Fruit fly (Drosophila melanogaster) whole organism, wandering third instar larva: Measurements from ENCODE around the gene Obp83a.

ENCODE experiments used
- CG32264 ChIP-seq: fragments of 200-800 bp; sonication (Bioruptor generic); optimal IDR thresholded peaks from 2 replicates; lab custom pipeline; 2016; ENCODE audit warnings: missing biosample characterization, missing genetic modification characterization
- CG9705 ChIP-seq: fragments of 200-800 bp; sonication (Bioruptor generic); optimal IDR thresholded peaks from 2 replicates; lab custom pipeline; 2018; ENCODE audit warnings: missing biosample characterization, mild to moderate bottlenecking, missing genetic modification characterization
- Dfd ChIP-seq: fragments of >200 bp; optimal IDR thresholded peaks from 2 replicates; lab custom pipeline; 2017; ENCODE audit warnings: missing biosample characterization, missing genetic modification characterization
- Dif ChIP-seq: fragments of 200-275, 200-300 bp; sonication (Bioruptor generic); optimal IDR thresholded peaks from 2 replicates; lab custom pipeline; 2018; ENCODE audit warnings: missing biosample characterization, missing genetic modification characterization; ENCODE audit not compliant: partially characterized antibody
- GATAd ChIP-seq: sonication (Bioruptor generic); optimal IDR thresholded peaks from 2 replicates; lab custom pipeline; 2016; ENCODE audit warnings: missing biosample characterization, missing genetic modification characterization
- HLH106 ChIP-seq: fragments of 200-800 bp; optimal IDR thresholded peaks from 3 replicates; lab custom pipeline; 2019; ENCODE audit warnings: missing biosample characterization, mild to moderate bottlenecking, missing genetic modification characterization, moderate library complexity
- Hnf4 ChIP-seq: fragments of 200-800 bp; sonication (Bioruptor generic); optimal IDR thresholded peaks from 2 replicates; lab custom pipeline; 2016; ENCODE audit warnings: missing biosample characterization, mild to moderate bottlenecking, missing genetic modification characterization
- Hr83 ChIP-seq: fragments of 200-300 bp; sonication (Bioruptor generic); optimal IDR thresholded peaks from 2 replicates; lab custom pipeline; 2016; ENCODE audit warnings: missing biosample characterization, mild to moderate bottlenecking, missing genetic modification characterization, moderate library complexity; ENCODE audit not compliant: poor library complexity, severe bottlenecking
- Jra ChIP-seq: sonication (Bioruptor generic); optimal IDR thresholded peaks from 2 replicates; lab custom pipeline; 2016; ENCODE audit warnings: missing biosample characterization, missing genetic modification characterization
- Mio ChIP-seq: sonication (Bioruptor generic); optimal IDR thresholded peaks from 2 replicates; lab custom pipeline; 2016; ENCODE audit warnings: missing biosample characterization, missing genetic modification characterization
- N ChIP-seq: fragments of >200 bp; optimal IDR thresholded peaks from 2 replicates; lab custom pipeline; 2018; ENCODE audit warnings: missing biosample characterization, missing external identifiers, missing genetic modification characterization
- OdsH ChIP-seq: fragments of 200-800 bp; sonication (Bioruptor generic); optimal IDR thresholded peaks from 2 replicates; lab custom pipeline; 2016; ENCODE audit warnings: missing biosample characterization, mild to moderate bottlenecking, missing genetic modification characterization
- Rel ChIP-seq, 2 experiments: fragments of 200-800 bp; sonication (Bioruptor generic) in 1 of 2; optimal IDR thresholded peaks; 2 replicates in 1 of 2; 3 replicates in 1 of 2; lab custom pipeline; 2016 to 2019; ENCODE audit warnings: mild to moderate bottlenecking in 2 of 2, missing biosample characterization in 2 of 2, missing genetic modification characterization in 2 of 2, moderate library complexity in 1 of 2
- Sp1 ChIP-seq: fragments of 200-800 bp; sonication (Bioruptor generic); optimal IDR thresholded peaks from 3 replicates; lab custom pipeline; 2019; ENCODE audit warnings: missing biosample characterization, mild to moderate bottlenecking, missing genetic modification characterization, moderate library complexity
- Vsx2 ChIP-seq: fragments of 200-300, 225-300 bp; sonication (Bioruptor generic); optimal IDR thresholded peaks from 2 replicates; lab custom pipeline; 2018; ENCODE audit warnings: missing biosample characterization, missing genetic modification characterization; ENCODE audit not compliant: partially characterized antibody
- dl ChIP-seq, 2 experiments: fragments of 175-275, 200-275 bp in 1 of 2; fragments of 200-275 bp in 1 of 2; sonication (Bioruptor generic); optimal IDR thresholded peaks; lab custom pipeline; 2018; ENCODE audit warnings: mild to moderate bottlenecking in 2 of 2, missing biosample characterization in 2 of 2, missing genetic modification characterization in 2 of 2, moderate library complexity in 2 of 2; ENCODE audit not compliant: partially characterized antibody in 2 of 2, insufficient read depth in 1 of 2
- dmrt93B ChIP-seq: fragments of 200-800 bp; sonication (Bioruptor generic); optimal IDR thresholded peaks from 2 replicates; lab custom pipeline; 2018; ENCODE audit warnings: missing biosample characterization, mild to moderate bottlenecking, missing genetic modification characterization
- dsf ChIP-seq: sonication (Bioruptor generic); optimal IDR thresholded peaks from 2 replicates; lab custom pipeline; 2016; ENCODE audit warnings: missing biosample characterization, missing genetic modification characterization, borderline replicate concordance
- ey ChIP-seq: fragments of 200-800 bp; sonication (Bioruptor generic); optimal IDR thresholded peaks from 2 replicates; lab custom pipeline; 2016; ENCODE audit warnings: missing biosample characterization, missing genetic modification characterization
- foxo ChIP-seq, 2 experiments: fragments of 200-800 bp; sonication (Bioruptor generic); optimal IDR thresholded peaks; 2 replicates in 1 of 2; 3 replicates in 1 of 2; lab custom pipeline; 2016 to 2017; ENCODE audit warnings: missing biosample characterization in 2 of 2, missing genetic modification characterization in 2 of 2
- fru ChIP-seq: fragments of 200-800 bp; sonication (Bioruptor generic); optimal IDR thresholded peaks from 3 replicates; lab custom pipeline; 2016; ENCODE audit warnings: missing biosample characterization, mild to moderate bottlenecking, missing genetic modification characterization
- h ChIP-seq: fragments of 200-800 bp; sonication (Bioruptor generic); optimal IDR thresholded peaks from 3 replicates; lab custom pipeline; 2016; ENCODE audit warnings: missing biosample characterization, mild to moderate bottlenecking, missing genetic modification characterization
- jim ChIP-seq: fragments of 175-275, 200-325 bp; sonication (Bioruptor generic); optimal IDR thresholded peaks from 2 replicates; lab custom pipeline; 2016; ENCODE audit warnings: missing biosample characterization, mild to moderate bottlenecking, missing genetic modification characterization
- lola ChIP-seq: fragments of >200 bp; optimal IDR thresholded peaks from 2 replicates; lab custom pipeline; 2017; ENCODE audit warnings: missing biosample characterization, missing genetic modification characterization
- pan ChIP-seq: fragments of >200 bp; optimal IDR thresholded peaks from 2 replicates; lab custom pipeline; 2017
- psq ChIP-seq: fragments of 200-800 bp; sonication (Bioruptor generic); optimal IDR thresholded peaks from 3 replicates; lab custom pipeline; 2017; ENCODE audit warnings: missing biosample characterization, mild to moderate bottlenecking, missing genetic modification characterization, moderate library complexity
- rgr ChIP-seq: fragments of 200-800 bp; sonication (Bioruptor generic); optimal IDR thresholded peaks from 3 replicates; lab custom pipeline; 2016; ENCODE audit warnings: missing biosample characterization, mild to moderate bottlenecking, missing genetic modification characterization
- sage ChIP-seq: fragments of 200-800 bp; sonication (Bioruptor generic); optimal IDR thresholded peaks from 2 replicates; lab custom pipeline; 2016; ENCODE audit warnings: missing biosample characterization, mild to moderate bottlenecking, missing genetic modification characterization
- sv ChIP-seq: fragments of 200-800 bp; sonication (Bioruptor generic); optimal IDR thresholded peaks from 3 replicates; lab custom pipeline; 2016; ENCODE audit warnings: missing biosample characterization, missing genetic modification characterization
- usp ChIP-seq: fragments of >200 bp; optimal IDR thresholded peaks from 2 replicates; lab custom pipeline; 2017; ENCODE audit warnings: missing biosample characterization, missing genetic modification characterization
- woc ChIP-seq: sonication (Bioruptor generic); optimal IDR thresholded peaks from 2 replicates; lab custom pipeline; 2016; ENCODE audit warnings: missing biosample characterization, mild to moderate bottlenecking, missing genetic modification characterization

The Obp83a gene

dm6 chr3R:5998235-5998666 is 23.2 kb upstream of the Obp83a start:
- TF ChIP-seq HLH106 (tag; lab: Kevin White, UChicago) (peak; percentile 6), ey (peak; percentile 25), dmrt93B (GFP tag; lab: Kevin White, UChicago) (peak; percentile 1), sv (GFP tag; lab: Kevin White, UChicago) (peak; percentile 9), woc (GFP tag; lab: Kevin White, UChicago) (no peak)

- TF ChIP-seq GATAd (GFP tag; lab: Kevin White, UChicago) (no peak), usp (GFP tag; lab: Kevin White, UChicago) (no peak), Dfd (GFP tag; lab: Kevin White, UChicago) (no peak), CG9705 (GFP tag; lab: Kevin White, UChicago) (no peak), Vsx2 (GFP tag; lab: Kevin White, UChicago) (no peak), Dif (no peak), sage (no peak), rgr (GFP tag; lab: Kevin White, UChicago) (no peak), Jra (no peak), dsf (GFP tag; lab: Kevin White, UChicago) (no peak), psq (GFP tag; lab: Kevin White, UChicago) (no peak), pan (lab: Kevin White, UChicago) (no peak), CG32264 (GFP tag; lab: Kevin White, UChicago) (no peak), ey (no peak), HLH106 (tag; lab: Kevin White, UChicago) (no peak), dmrt93B (GFP tag; lab: Kevin White, UChicago) (no peak), dl (GFP tag; optimal IDR thresholded peaks at IDR 0.05; lab: Kevin White, UChicago; ENCODE audit: insufficient read depth in 1 of 2, partially characterized antibody in 2 of 2) (no peak), Mio (GFP tag; lab: Kevin White, UChicago) (no peak)
Measured at dm6 chr3R:5997822-5998221, 22.8 kb upstream of the Obp83a start.

- TF ChIP-seq dsf (GFP tag; lab: Kevin White, UChicago) (no peak), Rel (GFP tag; optimal IDR thresholded peaks at IDR 0.05; lab: Kevin White, UChicago) (no peak), Rel (tag; optimal IDR thresholded peaks at IDR 0.05; lab: Kevin White, UChicago) (no peak), Hnf4 (no peak)
Measured at dm6 chr3R:5995381-5995780, 20.3 kb upstream of the Obp83a start.

- TF ChIP-seq fru (GFP tag; lab: Kevin White, UChicago) (peak; percentile 1), dsf (GFP tag; lab: Kevin White, UChicago) (no peak)
- TF ChIP-seq, all 38 proteins: peak for 1
Measured at dm6 chr3R:5993857-5994256, 18.8 kb upstream of the Obp83a start.

- TF ChIP-seq h (GFP tag; lab: Kevin White, UChicago) = no peak
- no peak for TF ChIP-seq ey
- no peak for TF ChIP-seq jim (GFP tag; lab: Kevin White, UChicago)
- TF ChIP-seq Rel (GFP tag; optimal IDR thresholded peaks at IDR 0.05; lab: Kevin White, UChicago) = no peak
- no peak for TF ChIP-seq Rel (tag; optimal IDR thresholded peaks at IDR 0.05; lab: Kevin White, UChicago)
- TF ChIP-seq Mio (GFP tag; lab: Kevin White, UChicago) = no peak
- no peak for TF ChIP-seq lola (GFP tag; lab: Kevin White, UChicago)
- no peak for TF ChIP-seq Hnf4
- no peak for TF ChIP-seq Hr83 (GFP tag; lab: Kevin White, UChicago)
- no peak for TF ChIP-seq CG32264 (GFP tag; lab: Kevin White, UChicago)
- no peak for TF ChIP-seq psq (GFP tag; lab: Kevin White, UChicago)
- TF ChIP-seq Sp1 = no peak
- TF ChIP-seq fru (GFP tag; lab: Kevin White, UChicago) = no peak
- TF ChIP-seq Dfd (GFP tag; lab: Kevin White, UChicago) = no peak
- TF ChIP-seq Vsx2 (GFP tag; lab: Kevin White, UChicago) = no peak
- no peak for TF ChIP-seq N (GFP tag; lab: Kevin White, UChicago)
- no peak for TF ChIP-seq OdsH
- no peak for TF ChIP-seq HLH106 (tag; lab: Kevin White, UChicago)
- no peak for TF ChIP-seq foxo (GFP tag; optimal IDR thresholded peaks at IDR 0.05; lab: Kevin White, UChicago)
Measured at dm6 chr3R:5976717-5977116, 1.7 kb upstream of the Obp83a start, which contains the start of gene Obp83b. Obp83b (minus strand) TSS chr3R:5976817.
